Worm (Caenorhabditis elegans) whole organism, mixed stage, embryonic: Measurements from ENCODE around the gene idpp-11.

Experiments
- M03D4.4 ChIP-seq: sonication (generic microtip); optimal IDR thresholded peaks from 2 replicates; lab custom pipeline; 2017; ENCODE audit warnings: mild to moderate bottlenecking, missing genetic modification characterization, missing compliant biosample characterization
- bed-3 ChIP-seq: fragments of 200-800 bp; sonication (Bioruptor generic); optimal IDR thresholded peaks from 3 replicates; lab custom pipeline; 2018; ENCODE audit warnings: mild to moderate bottlenecking, missing genetic modification characterization, moderate library complexity, missing compliant biosample characterization
- blmp-1 ChIP-seq: fragments of 150-350 bp; optimal IDR thresholded peaks from 2 replicates; lab custom pipeline; 2014; ENCODE audit warnings: missing biosample characterization, missing genetic modification characterization
- ceh-39 ChIP-seq: fragments of 150-350 bp; optimal IDR thresholded peaks from 2 replicates; lab custom pipeline; 2014; ENCODE audit warnings: missing biosample characterization, missing genetic modification characterization
- ceh-43 ChIP-seq: fragments of 200-800 bp; sonication (Bioruptor generic); optimal IDR thresholded peaks from 2 replicates; lab custom pipeline; 2018; ENCODE audit warnings: mild to moderate bottlenecking, missing genetic modification characterization, moderate library complexity, missing compliant biosample characterization
- ceh-83 ChIP-seq: fragments of 200-800 bp; sonication (Bioruptor generic); optimal IDR thresholded peaks from 2 replicates; lab custom pipeline; 2018; ENCODE audit warnings: mild to moderate bottlenecking, missing genetic modification characterization, missing compliant biosample characterization
- ces-1 ChIP-seq: fragments of 150-350 bp; optimal IDR thresholded peaks from 2 replicates; lab custom pipeline; 2014; ENCODE audit warnings: missing biosample characterization, missing genetic modification reagents, missing genetic modification characterization
- cnd-1 ChIP-seq: fragments of 200-800 bp; sonication (Bioruptor generic); optimal IDR thresholded peaks from 2 replicates; lab custom pipeline; 2018; ENCODE audit warnings: mild to moderate bottlenecking, missing genetic modification characterization, missing compliant biosample characterization
- drap-1 ChIP-seq: fragments of 200-800 bp; sonication (Bioruptor generic); optimal IDR thresholded peaks from 3 replicates; lab custom pipeline; 2018; ENCODE audit warnings: mild to moderate bottlenecking, missing genetic modification characterization, missing compliant biosample characterization
- elt-1 ChIP-seq: sonication (generic microtip); optimal IDR thresholded peaks from 2 replicates; lab custom pipeline; 2017; ENCODE audit warnings: missing genetic modification characterization, mild to moderate bottlenecking, missing compliant biosample characterization, antibody characterized with exemption, moderate library complexity, borderline replicate concordance; ENCODE audit not compliant: insufficient read depth
- elt-3 ChIP-seq: fragments of 150-350 bp; optimal IDR thresholded peaks from 2 replicates; lab custom pipeline; 2014; ENCODE audit warnings: missing biosample characterization, missing genetic modification characterization
- flh-1 ChIP-seq: fragments of 200-800 bp; sonication (Bioruptor generic); optimal IDR thresholded peaks from 2 replicates; lab custom pipeline; 2018; ENCODE audit warnings: mild to moderate bottlenecking, missing genetic modification characterization, moderate library complexity, missing compliant biosample characterization
- ham-2 ChIP-seq: fragments of 200-800 bp; sonication (Bioruptor generic); optimal IDR thresholded peaks from 2 replicates; lab custom pipeline; 2018; ENCODE audit warnings: mild to moderate bottlenecking, missing genetic modification characterization, missing compliant biosample characterization
- hlh-1 ChIP-seq: fragments of 150-350 bp; optimal IDR thresholded peaks from 2 replicates; lab custom pipeline; 2014; ENCODE audit warnings: missing biosample characterization, missing genetic modification reagents, missing genetic modification characterization
- lin-13 ChIP-seq: fragments of 150-350 bp; optimal IDR thresholded peaks from 2 replicates; lab custom pipeline; 2014; ENCODE audit warnings: missing biosample characterization, missing genetic modification characterization
- lin-32 ChIP-seq: fragments of 200-800 bp; sonication (Bioruptor generic); optimal IDR thresholded peaks from 2 replicates; lab custom pipeline; 2018; ENCODE audit warnings: mild to moderate bottlenecking, missing genetic modification characterization, missing compliant biosample characterization
- lsy-2 ChIP-seq: fragments of 150-350 bp; optimal IDR thresholded peaks from 2 replicates; lab custom pipeline; 2014; ENCODE audit warnings: missing biosample characterization, missing genetic modification characterization
- mab-5 ChIP-seq: fragments of 150-350 bp; optimal IDR thresholded peaks from 2 replicates; lab custom pipeline; 2014; ENCODE audit warnings: missing biosample characterization, missing genetic modification characterization
- mep-1 ChIP-seq: fragments of 150-350 bp; optimal IDR thresholded peaks from 2 replicates; lab custom pipeline; 2017; ENCODE audit warnings: missing biosample characterization, missing genetic modification reagents, missing genetic modification characterization, inconsistent platforms
- mls-2 ChIP-seq: sonication (generic microtip); optimal IDR thresholded peaks from 2 replicates; lab custom pipeline; 2016; ENCODE audit warnings: mild to moderate bottlenecking, missing genetic modification characterization, moderate library complexity, missing compliant biosample characterization
- nhr-12 ChIP-seq: fragments of 150-350 bp; optimal IDR thresholded peaks from 2 replicates; lab custom pipeline; 2014; ENCODE audit warnings: missing biosample characterization, missing genetic modification characterization
- nhr-2 ChIP-seq: fragments of 150-350 bp; optimal IDR thresholded peaks from 2 replicates; lab custom pipeline; 2014; ENCODE audit warnings: missing biosample characterization, missing genetic modification characterization
- nhr-237 ChIP-seq: fragments of 150-350 bp; optimal IDR thresholded peaks from 2 replicates; lab custom pipeline; 2014; ENCODE audit warnings: missing biosample characterization, missing genetic modification characterization
- nhr-28 ChIP-seq: fragments of 150-350 bp; optimal IDR thresholded peaks from 2 replicates; lab custom pipeline; 2014; ENCODE audit warnings: missing biosample characterization, missing genetic modification characterization
- nhr-76 ChIP-seq: sonication (generic microtip); optimal IDR thresholded peaks from 2 replicates; lab custom pipeline; 2017; ENCODE audit warnings: missing biosample characterization, missing genetic modification characterization
- pha-4 ChIP-seq: fragments of 150-350 bp; optimal IDR thresholded peaks from 2 replicates; lab custom pipeline; 2018; ENCODE audit warnings: missing biosample characterization, missing genetic modification reagents, missing genetic modification characterization
- sem-2 ChIP-seq: fragments of 200-800 bp; sonication (Bioruptor generic); optimal IDR thresholded peaks from 2 replicates; lab custom pipeline; 2018; ENCODE audit warnings: mild to moderate bottlenecking, missing genetic modification characterization, missing compliant biosample characterization
- snpc-4 ChIP-seq: fragments of 150-350 bp; optimal IDR thresholded peaks from 2 replicates; lab custom pipeline; 2014; ENCODE audit warnings: missing biosample characterization, missing genetic modification characterization
- tbx-8 ChIP-seq: fragments of 200-800 bp; sonication (Bioruptor generic); optimal IDR thresholded peaks from 2 replicates; lab custom pipeline; 2018; ENCODE audit warnings: mild to moderate bottlenecking, missing genetic modification characterization, moderate library complexity, missing compliant biosample characterization
- unc-120 ChIP-seq: sonication (generic microtip); optimal IDR thresholded peaks from 2 replicates; lab custom pipeline; 2017; ENCODE audit warnings: missing genetic modification characterization, missing compliant biosample characterization; ENCODE audit not compliant: poor library complexity, severe bottlenecking
- unc-39 ChIP-seq: fragments of 150-350 bp; optimal IDR thresholded peaks from 2 replicates; lab custom pipeline; 2014; ENCODE audit warnings: missing biosample characterization, missing genetic modification characterization
- unc-62 ChIP-seq: fragments of 150-350 bp; optimal IDR thresholded peaks from 2 replicates; lab custom pipeline; 2014; ENCODE audit warnings: missing biosample characterization, missing genetic modification reagents, missing genetic modification characterization
- zip-8 ChIP-seq: fragments of 150-350 bp; optimal IDR thresholded peaks from 2 replicates; lab custom pipeline; 2014; ENCODE audit warnings: missing biosample characterization, missing genetic modification characterization
- ztf-11 ChIP-seq: fragments of 150-350 bp; optimal IDR thresholded peaks from 2 replicates; lab custom pipeline; 2014; ENCODE audit warnings: missing biosample characterization, missing genetic modification characterization

Gene idpp-11

DNA sequence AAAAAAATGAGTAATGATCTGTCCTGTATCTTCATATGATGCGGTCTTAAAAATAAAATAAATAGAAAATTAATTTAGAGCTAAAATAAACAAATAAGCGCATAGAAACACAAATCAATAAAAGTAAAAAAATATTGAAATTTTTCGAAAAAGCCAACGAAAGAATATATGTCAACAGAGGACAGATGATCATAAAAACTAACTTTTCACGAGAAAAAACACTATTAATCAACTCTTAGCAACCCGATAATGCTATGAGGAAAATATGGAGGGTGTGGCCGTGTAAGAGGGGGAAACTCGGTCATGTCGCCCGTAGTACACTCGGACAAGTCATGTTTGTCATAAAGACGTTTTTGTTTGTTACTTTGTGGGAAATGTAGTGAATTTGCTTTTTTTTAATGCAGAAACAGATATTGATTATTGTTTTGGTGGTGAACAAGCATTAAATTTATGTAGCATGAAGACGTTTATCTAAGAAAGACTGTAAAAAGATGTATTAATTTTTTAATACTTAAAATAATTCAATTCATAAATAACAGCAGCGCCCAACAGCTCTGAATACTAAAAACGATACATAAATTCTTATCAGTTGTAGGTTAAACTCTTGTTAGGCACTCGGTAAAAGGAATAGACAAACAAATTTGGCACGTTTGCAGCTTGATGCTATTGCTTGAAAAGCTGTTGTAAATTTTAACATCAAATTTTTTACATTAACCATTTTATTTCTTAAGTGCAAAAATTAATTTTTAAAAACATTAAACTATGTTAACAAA, 43.9 kb upstream of the idpp-11 start, which contains the start of gene adm-4:
Gene adm-4 (minus strand): TSS at position 51 of the 773 bp plus-strand sequence.
- peak; percentile 17 for TF ChIP-seq ces-1 (GFP tag; lab: Kevin White, UChicago)
- no peak for TF ChIP-seq blmp-1 (tag; lab: Kevin White, UChicago)

DNA sequence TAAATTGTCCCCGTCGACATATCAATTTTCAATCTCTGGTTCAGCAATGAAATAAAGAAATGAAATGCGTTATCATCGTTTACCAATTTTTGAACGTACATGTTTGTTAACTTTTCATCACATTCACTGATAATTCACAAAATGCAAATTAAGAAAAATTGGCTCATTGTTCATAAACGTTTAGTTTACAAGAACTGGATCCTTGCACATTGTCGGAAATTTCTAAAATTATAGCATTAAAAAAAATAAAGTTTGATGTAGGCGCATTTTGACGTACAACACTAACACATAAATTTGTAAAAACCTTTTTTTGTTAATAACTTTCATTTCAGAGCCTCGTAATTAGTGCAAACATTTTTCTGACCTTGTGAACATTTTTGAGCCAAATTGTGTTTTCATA, 42.7 kb upstream of the idpp-11 start, which contains the start of gene gpx-7:
Gene gpx-7 (minus strand): TSS at position 101 of the 400 bp plus-strand sequence.
- TF ChIP-seq mep-1 (tag; lab: Kevin White, UChicago) (no peak), lin-13 (tag; lab: Kevin White, UChicago) (no peak), nhr-76 (no peak), bed-3 (no peak), flh-1 (GFP tag; lab: Kevin White, UChicago) (no peak), ceh-43 (no peak), ztf-11 (tag; lab: Kevin White, UChicago) (no peak), tbx-8 (no peak), lsy-2 (tag; lab: Kevin White, UChicago) (no peak), lin-32 (no peak)
- TF ChIP-seq, all 35 proteins: peak for 0

DNA sequence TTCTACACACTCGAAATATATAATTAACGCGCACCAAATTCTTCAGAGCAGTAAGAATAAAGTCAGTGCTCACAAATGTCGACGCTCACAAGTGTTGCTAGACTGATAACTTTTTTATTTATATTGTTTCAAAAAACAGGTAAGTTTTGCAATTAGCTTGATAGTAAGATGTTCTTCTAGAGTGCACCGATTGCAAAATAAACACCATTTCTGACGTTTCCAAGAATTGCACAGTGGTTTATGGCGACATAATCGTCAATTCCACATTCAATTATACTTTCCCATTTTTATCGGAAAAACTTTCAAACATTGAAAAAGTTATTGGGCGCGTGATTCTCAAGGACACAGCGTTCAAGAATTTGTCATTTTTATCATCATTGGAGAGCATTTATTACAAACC, 42.0 kb upstream of the idpp-11 start:
- no peak for TF ChIP-seq sem-2
- no peak for TF ChIP-seq cnd-1 (tag; lab: Kevin White, UChicago)
- no peak for TF ChIP-seq ces-1 (GFP tag; lab: Kevin White, UChicago)
- TF ChIP-seq flh-1 (GFP tag; lab: Kevin White, UChicago) = no peak
- TF ChIP-seq blmp-1 (tag; lab: Kevin White, UChicago) = no peak

DNA sequence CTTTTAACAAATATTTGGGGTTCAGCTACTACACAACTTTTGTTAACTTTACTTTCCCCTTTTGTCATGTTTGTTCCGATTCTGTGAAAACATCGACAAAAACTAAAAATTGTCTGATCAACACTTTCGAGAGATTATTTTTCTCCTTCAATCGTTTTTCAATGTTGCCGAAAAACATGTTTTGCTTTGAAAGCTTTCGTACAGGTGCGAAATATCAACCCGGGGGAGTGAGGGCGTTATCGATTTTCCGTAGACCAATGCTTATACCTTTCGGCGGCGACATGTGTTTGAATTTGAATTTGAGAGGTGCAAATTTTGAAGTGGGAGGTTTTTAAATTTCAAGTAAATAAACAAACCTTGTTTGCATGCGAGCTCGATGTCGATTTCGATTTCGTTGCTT, 34.0 kb upstream of the idpp-11 start:
- TF ChIP-seq ceh-39 (tag; lab: Kevin White, UChicago) = no peak
- TF ChIP-seq pha-4 (tag; lab: Kevin White, UChicago) = no peak
- no peak for TF ChIP-seq ces-1 (GFP tag; lab: Kevin White, UChicago)
- no peak for TF ChIP-seq nhr-237 (tag; lab: Kevin White, UChicago)
- TF ChIP-seq zip-8 (tag; lab: Kevin White, UChicago) = no peak
- no peak for TF ChIP-seq nhr-76
- TF ChIP-seq cnd-1 (tag; lab: Kevin White, UChicago) = no peak
- TF ChIP-seq ztf-11 (tag; lab: Kevin White, UChicago) = no peak
- no peak for TF ChIP-seq elt-3 (tag; lab: Kevin White, UChicago)
- TF ChIP-seq mls-2 (tag; lab: Kevin White, UChicago) = no peak
- TF ChIP-seq hlh-1 (tag; lab: Kevin White, UChicago) = no peak
- TF ChIP-seq elt-1 (tag; lab: Kevin White, UChicago) = no peak
- TF ChIP-seq tbx-8 = no peak
- TF ChIP-seq unc-120 (tag; lab: Kevin White, UChicago) = no peak
- no peak for TF ChIP-seq lin-13 (tag; lab: Kevin White, UChicago)
- no peak for TF ChIP-seq blmp-1 (tag; lab: Kevin White, UChicago)
- TF ChIP-seq M03D4.4 (tag; lab: Kevin White, UChicago) = no peak
- no peak for TF ChIP-seq mep-1 (tag; lab: Kevin White, UChicago)
- TF ChIP-seq unc-62 (GFP tag; lab: Kevin White, UChicago) = no peak

DNA sequence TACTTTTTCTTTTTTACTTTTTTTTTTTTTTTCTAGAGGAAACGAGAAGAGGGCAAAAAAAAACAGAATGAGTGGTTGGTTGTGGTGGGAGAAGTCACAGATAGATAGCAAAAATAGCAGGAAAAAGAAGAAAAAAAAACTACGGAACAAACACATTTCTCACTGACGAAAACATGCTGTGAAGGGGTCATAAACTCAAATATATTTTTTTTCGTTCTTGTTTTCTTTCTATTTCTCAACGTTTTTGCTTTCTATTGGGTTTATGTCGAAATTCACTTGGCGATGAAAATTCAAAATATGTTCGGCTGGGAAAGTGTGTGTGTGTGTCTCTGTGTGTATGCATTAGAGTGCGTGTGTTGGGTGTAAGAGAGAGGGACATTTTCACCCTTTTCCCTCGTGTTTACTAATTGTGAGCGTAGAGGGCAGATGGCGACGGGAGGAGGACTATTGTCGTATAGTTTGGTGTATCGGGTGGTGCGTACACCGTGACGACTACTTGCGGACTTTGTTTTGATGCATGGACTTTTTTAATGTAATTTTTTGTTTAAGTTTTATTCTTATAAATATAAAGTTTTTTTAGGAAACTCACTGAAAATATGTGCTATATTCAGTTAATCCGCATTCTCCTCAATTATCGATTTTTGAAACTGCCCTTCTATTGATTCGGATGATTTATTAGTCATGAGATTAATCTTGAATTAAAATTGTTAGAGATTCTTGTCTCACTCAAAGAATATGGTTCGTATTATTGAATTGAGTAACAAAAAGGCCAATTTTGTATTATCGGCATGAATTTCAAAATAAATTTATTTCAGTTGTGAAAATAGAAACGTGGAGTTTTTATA, 32.8 kb upstream of the idpp-11 start:
- peak; percentile 24 for TF ChIP-seq mls-2 (tag; lab: Kevin White, UChicago)
- no peak for TF ChIP-seq nhr-237 (tag; lab: Kevin White, UChicago)
- peak; percentile 58 for TF ChIP-seq M03D4.4 (tag; lab: Kevin White, UChicago)
- TF ChIP-seq nhr-12 (tag; lab: Kevin White, UChicago) = no peak
- no peak for TF ChIP-seq elt-3 (tag; lab: Kevin White, UChicago)
- no peak for TF ChIP-seq ham-2
- TF ChIP-seq zip-8 (tag; lab: Kevin White, UChicago) = no peak
- TF ChIP-seq ceh-43 = peak; percentile 56
- TF ChIP-seq lsy-2 (tag; lab: Kevin White, UChicago) = peak; percentile 47
- TF ChIP-seq tbx-8 = no peak
- TF ChIP-seq nhr-28 (tag; lab: Kevin White, UChicago) = no peak
- no peak for TF ChIP-seq nhr-76
- TF ChIP-seq unc-39 (tag; lab: Kevin White, UChicago) = no peak
- no peak for TF ChIP-seq ztf-11 (tag; lab: Kevin White, UChicago)
- no peak for TF ChIP-seq sem-2
- TF ChIP-seq ces-1 (GFP tag; lab: Kevin White, UChicago) = peak; percentile 66
- TF ChIP-seq unc-120 (tag; lab: Kevin White, UChicago) = peak; percentile 46
- TF ChIP-seq pha-4 (tag; lab: Kevin White, UChicago) = peak; percentile 89
- TF ChIP-seq snpc-4 (tag; lab: Kevin White, UChicago) = no peak
- no peak for TF ChIP-seq unc-62 (GFP tag; lab: Kevin White, UChicago)
- no peak for TF ChIP-seq ceh-83 (GFP tag; lab: Kevin White, UChicago)
- no peak for TF ChIP-seq mab-5 (tag; lab: Kevin White, UChicago)
- TF ChIP-seq bed-3 = no peak
- peak; percentile 69 for TF ChIP-seq lin-13 (tag; lab: Kevin White, UChicago)
- TF ChIP-seq elt-1 (tag; lab: Kevin White, UChicago) = no peak
- TF ChIP-seq cnd-1 (tag; lab: Kevin White, UChicago) = peak; percentile 81
- peak; percentile 38 for TF ChIP-seq ceh-39 (tag; lab: Kevin White, UChicago)
- TF ChIP-seq hlh-1 (tag; lab: Kevin White, UChicago) = peak; percentile 64
- TF ChIP-seq blmp-1 (tag; lab: Kevin White, UChicago) = no peak
- peak; percentile 42 for TF ChIP-seq drap-1 (GFP tag; lab: Kevin White, UChicago)
- no peak for TF ChIP-seq nhr-2
